Worm (Caenorhabditis elegans) whole organism, early embryonic: ENCODE data around the gene C16B8.3.

Experiments
- F13C5.2 ChIP-seq: sonication (generic microtip); optimal IDR thresholded peaks from 2 replicates; lab custom pipeline; 2017; ENCODE audit warnings: mild to moderate bottlenecking, missing genetic modification characterization, inconsistent platforms, missing compliant biosample characterization
- ama-1 ChIP-seq: fragments of 150-350 bp; optimal IDR thresholded peaks from 2 replicates; lab custom pipeline; 2014
- ceh-13 ChIP-seq: fragments of 200-800 bp; sonication (Bioruptor generic); optimal IDR thresholded peaks from 2 replicates; lab custom pipeline; 2018; ENCODE audit warnings: mild to moderate bottlenecking, missing genetic modification characterization, missing compliant biosample characterization
- ets-7 ChIP-seq: sonication (generic microtip); optimal IDR thresholded peaks from 2 replicates; lab custom pipeline; 2016; ENCODE audit warnings: missing genotype, missing genetic modification characterization, missing compliant biosample characterization
- flt-1 ChIP-seq: fragments of 200-800 bp; sonication (Bioruptor generic); IDR thresholded peaks from 2 replicates; pipeline ENCODE4 v1.3.6; 2022; ENCODE audit warnings: missing genetic modification characterization, missing compliant biosample characterization

ce11 chrX:4007724-4008123 is 39.3 kb upstream of the C16B8.3 start:
- no peak for TF ChIP-seq F13C5.2
- no peak for TF ChIP-seq ets-7
- no peak for TF ChIP-seq ceh-13
- no peak for TF ChIP-seq ama-1 (lab: Kevin White, UChicago)
- no peak for TF ChIP-seq flt-1 (GFP tag; lab: Robert Waterston, UW)
